Worm (Caenorhabditis elegans): ENCODE data around the gene srt-59.

ce11 chrIV:625947-626548 is 24.6 kb upstream of the srt-59 start:
- TF ChIP-seq ama-1 (optimal IDR thresholded peaks at IDR 0.05) (no peak), fkh-6 (tag; optimal IDR thresholded peaks at IDR 0.05) (no peak), hlh-30 (tag; optimal IDR thresholded peaks at IDR 0.05; ENCODE audit: insufficient read depth) (no peak), hlh-6 (tag; optimal IDR thresholded peaks at IDR 0.05) (no peak), pqm-1 (tag; optimal IDR thresholded peaks at IDR 0.05) (no peak), che-1 (tag; optimal IDR thresholded peaks at IDR 0.05) (no peak)
